Worm (Caenorhabditis elegans) whole organism, midembryonic: ENCODE data around the gene F42H10.2.

ENCODE experiments used
- T22C8.4 ChIP-seq: fragments of 200-800 bp; sonication (Bioruptor generic); IDR thresholded peaks from 2 replicates; pipeline ENCODE4 v1.3.6; 2022; ENCODE audit warnings: missing genetic modification characterization, missing compliant biosample characterization
- cog-1 ChIP-seq: sonication (generic microtip); optimal IDR thresholded peaks from 2 replicates; lab custom pipeline; 2016; ENCODE audit warnings: missing genetic modification characterization, missing compliant biosample characterization
- klf-2 ChIP-seq: fragments of 200-800 bp; sonication (Bioruptor generic); conservative IDR thresholded peaks from 2 replicates; pipeline ENCODE4 v1.3.6; 2022; ENCODE audit warnings: missing genetic modification reagents, missing genetic modification characterization, missing compliant biosample characterization
- ref-1 ChIP-seq: fragments of 200-800 bp; sonication (Bioruptor generic); conservative IDR thresholded peaks from 2 replicates; pipeline ENCODE4 v1.3.6; 2022; ENCODE audit warnings: missing genetic modification reagents, missing genetic modification characterization, missing compliant biosample characterization
- ztf-29 ChIP-seq: fragments of 200-800 bp; sonication (Bioruptor generic); IDR thresholded peaks from 2 replicates; pipeline ENCODE4 v1.3.6; 2022; ENCODE audit warnings: missing genetic modification reagents, missing genetic modification characterization, missing compliant biosample characterization

ce11 chrIII:8443557-8444131 lies 46.8 kb upstream of the F42H10.2 start, which contains the start of gene ufbp-1:
- no peak for TF ChIP-seq ztf-29 (GFP tag; lab: Robert Waterston, UW)
- no peak for TF ChIP-seq T22C8.4
- no peak for TF ChIP-seq ref-1 (GFP tag; lab: Robert Waterston, UW)
- TF ChIP-seq klf-2 (GFP tag; lab: Robert Waterston, UW) = no peak
- no peak for TF ChIP-seq cog-1 (tag; lab: Kevin White, UChicago)
